Worm (Caenorhabditis elegans) whole organism, L2 larva: ENCODE measurements around the gene Y75B12B.10.

Experiments used
- F13H6.1 ChIP-seq: sonication (generic microtip); optimal IDR thresholded peaks from 2 replicates; lab custom pipeline; 2016; ENCODE audit warnings: missing genetic modification characterization, missing compliant biosample characterization
- R02D3.7 ChIP-seq: fragments of 150-350 bp; optimal IDR thresholded peaks from 2 replicates; lab custom pipeline; 2014; ENCODE audit warnings: missing biosample characterization, missing genetic modification characterization
- alr-1 ChIP-seq: fragments of 150-350 bp; optimal IDR thresholded peaks from 2 replicates; lab custom pipeline; 2014; ENCODE audit warnings: missing biosample characterization, missing genetic modification characterization
- ama-1 ChIP-seq: fragments of 150-350 bp; optimal IDR thresholded peaks from 2 replicates; lab custom pipeline; 2018; ENCODE audit warnings: inconsistent platforms
- blmp-1 ChIP-seq: sonication (generic microtip); optimal IDR thresholded peaks from 2 replicates; lab custom pipeline; 2017; ENCODE audit warnings: missing genetic modification characterization, mild to moderate bottlenecking, missing compliant biosample characterization, antibody characterized with exemption, moderate library complexity; ENCODE audit not compliant: insufficient read depth
- crh-2 ChIP-seq: sonication (generic microtip); optimal IDR thresholded peaks from 2 replicates; lab custom pipeline; 2017; ENCODE audit warnings: missing biosample characterization, missing genetic modification characterization
- dmd-4 ChIP-seq: sonication (generic microtip); optimal IDR thresholded peaks from 2 replicates; lab custom pipeline; 2017; ENCODE audit warnings: missing biosample characterization, missing genetic modification characterization
- egl-27 ChIP-seq: sonication (generic microtip); optimal IDR thresholded peaks from 3 replicates; lab custom pipeline; 2017; ENCODE audit warnings: missing biosample characterization, missing genetic modification reagents, missing genetic modification characterization
- elt-1 ChIP-seq: fragments of 150-350 bp; optimal IDR thresholded peaks from 2 replicates; lab custom pipeline; 2014; ENCODE audit warnings: missing biosample characterization, missing genetic modification characterization
- elt-3 ChIP-seq: sonication (generic microtip); optimal IDR thresholded peaks from 2 replicates; lab custom pipeline; 2017; ENCODE audit warnings: missing biosample characterization, missing genetic modification characterization
- lin-11 ChIP-seq: fragments of 150-350 bp; sonication (generic microtip); optimal IDR thresholded peaks from 2 replicates; lab custom pipeline; 2014; ENCODE audit warnings: missing biosample characterization, missing genetic modification characterization, inconsistent platforms, mixed read lengths
- lin-13 ChIP-seq: fragments of 150-350 bp; optimal IDR thresholded peaks from 2 replicates; lab custom pipeline; 2014; ENCODE audit warnings: missing biosample characterization, missing genetic modification reagents, missing genetic modification characterization
- lin-39 ChIP-seq: fragments of 150-350 bp; optimal IDR thresholded peaks from 2 replicates; lab custom pipeline; 2014; ENCODE audit warnings: missing biosample characterization, missing genetic modification reagents, missing genetic modification characterization
- lsy-2 ChIP-seq, 2 experiments: fragments of 150-350 bp in 1 of 2; sonication (generic microtip) in 1 of 2; optimal IDR thresholded peaks; 2 replicates each; lab custom pipeline; 2014 to 2017; ENCODE audit warnings: missing biosample characterization in 2 of 2, missing genetic modification characterization in 2 of 2
- mab-5 ChIP-seq: fragments of 150-350 bp; optimal IDR thresholded peaks from 2 replicates; lab custom pipeline; 2014; ENCODE audit warnings: missing biosample characterization, missing genetic modification characterization
- mbf-1 ChIP-seq: sonication (generic microtip); optimal IDR thresholded peaks from 2 replicates; lab custom pipeline; 2017; ENCODE audit warnings: missing biosample characterization, missing genetic modification characterization
- nhr-10 ChIP-seq: sonication (generic microtip); optimal IDR thresholded peaks from 2 replicates; lab custom pipeline; 2017; ENCODE audit warnings: missing biosample characterization, missing genetic modification characterization
- nhr-11 ChIP-seq: fragments of 150-350 bp; optimal IDR thresholded peaks from 2 replicates; lab custom pipeline; 2014; ENCODE audit warnings: missing biosample characterization, missing genetic modification characterization
- nhr-12 ChIP-seq: fragments of 150-350 bp; optimal IDR thresholded peaks from 2 replicates; lab custom pipeline; 2014; ENCODE audit warnings: missing biosample characterization, missing genetic modification characterization
- nhr-129 ChIP-seq: fragments of 150-350 bp; optimal IDR thresholded peaks from 2 replicates; lab custom pipeline; 2014; ENCODE audit warnings: missing biosample characterization, missing genetic modification characterization
- nhr-21 ChIP-seq: fragments of 150-350 bp; optimal IDR thresholded peaks from 2 replicates; lab custom pipeline; 2014; ENCODE audit warnings: missing biosample characterization, missing genetic modification characterization
- nhr-23 ChIP-seq: fragments of 150-350 bp; optimal IDR thresholded peaks from 2 replicates; lab custom pipeline; 2014; ENCODE audit warnings: missing biosample characterization, missing genetic modification reagents, missing genetic modification characterization
- nhr-237 ChIP-seq: fragments of 150-350 bp; optimal IDR thresholded peaks from 2 replicates; lab custom pipeline; 2014; ENCODE audit warnings: missing biosample characterization, missing genetic modification characterization
- nhr-25 ChIP-seq: fragments of 150-350 bp; sonication (generic microtip); optimal IDR thresholded peaks from 3 replicates; lab custom pipeline; 2014; ENCODE audit warnings: missing biosample characterization, missing genetic modification characterization
- nhr-6 ChIP-seq: fragments of 150-350 bp; optimal IDR thresholded peaks from 2 replicates; lab custom pipeline; 2014; ENCODE audit warnings: missing biosample characterization, missing genetic modification characterization
- nhr-77 ChIP-seq: fragments of 150-350 bp; optimal IDR thresholded peaks from 2 replicates; lab custom pipeline; 2014; ENCODE audit warnings: missing biosample characterization, missing genetic modification characterization
- peb-1 ChIP-seq: fragments of 150-350 bp; optimal IDR thresholded peaks from 2 replicates; lab custom pipeline; 2014; ENCODE audit warnings: missing biosample characterization, missing genetic modification characterization
- sma-9 ChIP-seq, 2 experiments: fragments of 150-350 bp in 1 of 2; sonication (generic microtip) in 1 of 2; optimal IDR thresholded peaks; 2 replicates each; lab custom pipeline; 2014 to 2016; ENCODE audit warnings: missing genetic modification characterization in 2 of 2, mild to moderate bottlenecking in 1 of 2, missing biosample characterization in 1 of 2, missing compliant biosample characterization in 1 of 2, missing genetic modification reagents in 1 of 2, moderate library complexity in 1 of 2
- snpc-4 ChIP-seq: fragments of 150-350 bp; optimal IDR thresholded peaks from 2 replicates; lab custom pipeline; 2014; ENCODE audit warnings: missing biosample characterization, missing genetic modification characterization
- unc-39 ChIP-seq: fragments of 150-350 bp; optimal IDR thresholded peaks from 2 replicates; lab custom pipeline; 2014; ENCODE audit warnings: missing biosample characterization, missing genetic modification characterization
- unc-55 ChIP-seq: fragments of 150-350 bp; sonication (generic microtip); optimal IDR thresholded peaks from 3 replicates; lab custom pipeline; 2014; ENCODE audit warnings: missing biosample characterization, missing genetic modification reagents, missing genetic modification characterization
- unc-62 ChIP-seq: fragments of 150-350 bp; optimal IDR thresholded peaks from 2 replicates; lab custom pipeline; 2014; ENCODE audit warnings: missing biosample characterization, missing genetic modification reagents, missing genetic modification characterization
- ztf-11 ChIP-seq: sonication (generic microtip); optimal IDR thresholded peaks from 2 replicates; lab custom pipeline; 2017; ENCODE audit warnings: missing biosample characterization, missing genetic modification characterization
- ztf-4 ChIP-seq: fragments of 150-350 bp; optimal IDR thresholded peaks from 2 replicates; lab custom pipeline; 2014; ENCODE audit warnings: missing biosample characterization, missing genetic modification characterization

Y75B12B.10 gene

DNA sequence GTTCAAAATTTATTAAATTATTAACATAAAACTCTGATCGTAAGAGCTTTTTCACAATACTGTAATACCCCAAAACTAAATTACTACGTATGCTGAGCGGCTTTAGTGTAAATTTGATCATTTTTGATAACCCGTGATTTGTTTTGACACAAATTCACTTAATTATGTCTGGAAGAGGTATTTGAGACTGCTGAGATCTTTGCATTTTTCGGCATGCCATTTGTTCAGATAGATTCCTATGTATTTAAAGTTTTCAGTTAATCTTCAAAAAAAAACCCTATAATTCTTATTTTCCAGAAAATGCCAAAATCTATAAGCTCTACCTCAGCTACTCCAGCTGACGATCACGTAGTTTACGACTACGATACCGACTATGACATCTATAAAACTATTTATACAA, 30.4 kb downstream of the Y75B12B.10 start, which contains the start of gene srw-15:
Gene srw-15, plus strand, starts transcription at position 301 of the 400 bp plus-strand sequence.
- TF ChIP-seq nhr-21 (no peak), dmd-4 (no peak), elt-1 (tag; lab: Kevin White, UChicago) (no peak), nhr-12 (tag; lab: Kevin White, UChicago) (no peak), ztf-11 (tag; lab: Kevin White, UChicago) (no peak), alr-1 (tag; lab: Kevin White, UChicago) (no peak)
- TF ChIP-seq, all 48 proteins: peak for 0

DNA sequence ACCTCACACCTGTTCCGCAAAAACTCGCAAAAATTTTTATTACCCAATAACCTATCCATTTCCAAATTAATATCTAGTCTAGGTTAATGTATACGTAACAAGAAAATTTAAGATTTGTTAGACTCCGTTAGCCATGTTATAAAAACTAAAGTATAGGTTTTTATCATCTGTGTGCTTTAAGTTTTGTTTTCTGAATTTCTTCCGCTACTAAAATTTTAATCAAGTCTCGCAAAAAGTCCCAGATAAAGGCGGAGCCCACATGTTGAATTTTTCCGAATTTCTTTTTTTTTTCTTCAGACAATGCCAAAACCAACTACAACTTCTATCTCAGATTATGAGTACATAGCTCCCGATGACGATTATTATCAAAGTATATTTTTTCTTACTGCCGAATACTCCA, 32.3 kb downstream of the Y75B12B.10 start, which contains the start of gene srw-13:
Gene srw-13, plus strand, starts transcription at position 301 of the 400 bp plus-strand sequence.
- TF ChIP-seq lin-39 (no peak), ztf-4 (tag; lab: Kevin White, UChicago) (no peak)

ce11 chrV:15235661-15236060, 35.8 kb downstream of the Y75B12B.10 start, which contains the start of gene nhr-164:
nhr-164 (minus strand) TSS chrV:15235761.
- TF ChIP-seq mab-5 = no peak

ce11 chrV:15238552-15238951, 38.7 kb downstream of the Y75B12B.10 start, which contains the start of gene srw-12:
srw-12 (minus strand) TSS chrV:15238652.
- no peak for TF ChIP-seq nhr-129
- no peak for TF ChIP-seq mab-5
- no peak for TF ChIP-seq ama-1 (lab: Kevin White, UChicago)
- TF ChIP-seq egl-27 (tag; lab: Kevin White, UChicago) = no peak
- no peak for TF ChIP-seq alr-1 (tag; lab: Kevin White, UChicago)
- TF ChIP-seq nhr-237 = no peak
- TF ChIP-seq unc-55 (GFP tag; lab: Kevin White, UChicago) = no peak
- TF ChIP-seq nhr-25 (tag; lab: Kevin White, UChicago) = no peak
- TF ChIP-seq elt-3 (tag; lab: Kevin White, UChicago) = no peak
- TF ChIP-seq snpc-4 (tag; lab: Kevin White, UChicago) = no peak
- TF ChIP-seq peb-1 (tag; lab: Kevin White, UChicago) = no peak

ce11 chrV:15240215-15240614, 40.3 kb downstream of the Y75B12B.10 start, which contains the start of gene srw-11:
srw-11 (minus strand) TSS chrV:15240315.
- TF ChIP-seq unc-55 (GFP tag; lab: Kevin White, UChicago) = no peak
- TF ChIP-seq crh-2 (tag; lab: Kevin White, UChicago) = no peak
- TF ChIP-seq nhr-77 (tag; lab: Kevin White, UChicago) = no peak
- TF ChIP-seq blmp-1 (tag; lab: Kevin White, UChicago) = no peak
- TF ChIP-seq dmd-4 = no peak
- TF ChIP-seq unc-39 = no peak
- TF ChIP-seq nhr-6 (tag; lab: Kevin White, UChicago) = no peak
- TF ChIP-seq lin-11 (tag; lab: Kevin White, UChicago) = no peak
- TF ChIP-seq F13H6.1 = no peak
- TF ChIP-seq sma-9 (GFP tag; optimal IDR thresholded peaks at IDR 0.05; lab: Kevin White, UChicago) = no peak
- no peak for TF ChIP-seq sma-9 (tag; optimal IDR thresholded peaks at IDR 0.05; lab: Kevin White, UChicago)

DNA sequence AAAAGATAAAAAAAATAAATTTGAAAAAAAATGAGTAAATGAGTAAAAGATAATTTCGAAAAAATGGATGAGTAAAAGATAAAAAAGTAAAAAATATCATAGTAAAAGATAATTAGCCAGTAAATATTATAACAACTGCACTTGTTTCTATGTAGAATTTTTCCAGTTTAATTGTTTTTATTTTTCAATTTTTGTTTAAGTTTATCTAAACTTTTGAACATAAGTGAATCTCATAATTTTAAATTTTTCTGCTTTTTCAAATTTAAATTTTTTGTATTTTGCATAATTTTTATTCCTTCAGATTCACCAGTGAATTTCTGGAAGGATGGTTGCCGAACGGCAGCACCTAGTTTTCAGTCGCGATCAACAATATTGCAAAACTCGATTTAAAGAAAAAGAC, 41.4 kb downstream of the Y75B12B.10 start, which contains the start of gene chil-12:
Gene chil-12, plus strand, starts transcription at position 301 of the 400 bp plus-strand sequence.
- no peak for TF ChIP-seq unc-62
- no peak for TF ChIP-seq lsy-2 (tag; optimal IDR thresholded peaks at IDR 0.05; lab: Kevin White, UChicago)
- no peak for TF ChIP-seq peb-1 (tag; lab: Kevin White, UChicago)
- TF ChIP-seq nhr-11 (tag; lab: Kevin White, UChicago) = no peak
- no peak for TF ChIP-seq unc-39
- no peak for TF ChIP-seq nhr-237
- TF ChIP-seq mbf-1 (tag; lab: Kevin White, UChicago) = no peak
- TF ChIP-seq snpc-4 (tag; lab: Kevin White, UChicago) = no peak
- TF ChIP-seq sma-9 (GFP tag; optimal IDR thresholded peaks at IDR 0.05; lab: Kevin White, UChicago) = no peak
- TF ChIP-seq sma-9 (tag; optimal IDR thresholded peaks at IDR 0.05; lab: Kevin White, UChicago) = no peak
- TF ChIP-seq lin-13 (GFP tag; lab: Kevin White, UChicago) = no peak
- TF ChIP-seq nhr-129 = no peak
- TF ChIP-seq R02D3.7 (tag; lab: Kevin White, UChicago) = no peak
- TF ChIP-seq lin-11 (tag; lab: Kevin White, UChicago) = no peak
- no peak for TF ChIP-seq nhr-21
- TF ChIP-seq nhr-25 (tag; lab: Kevin White, UChicago) = no peak
- TF ChIP-seq nhr-23 = no peak
- no peak for TF ChIP-seq nhr-10 (tag; lab: Kevin White, UChicago)
